Fruit fly (Drosophila melanogaster) whole organism, wandering third instar larva: ENCODE data around the gene eIF1.

Experiments
- Abd-B ChIP-seq: fragments of >200 bp; optimal IDR thresholded peaks from 2 replicates; lab custom pipeline; 2017; ENCODE audit warnings: missing biosample characterization, missing genetic modification characterization
- CG32264 ChIP-seq: fragments of 200-800 bp; sonication (Bioruptor generic); optimal IDR thresholded peaks from 2 replicates; lab custom pipeline; 2016; ENCODE audit warnings: missing biosample characterization, missing genetic modification characterization
- CG9705 ChIP-seq: fragments of 200-800 bp; sonication (Bioruptor generic); optimal IDR thresholded peaks from 2 replicates; lab custom pipeline; 2018; ENCODE audit warnings: missing biosample characterization, mild to moderate bottlenecking, missing genetic modification characterization
- CrebA ChIP-seq: fragments of 200-800 bp; sonication (Bioruptor generic); optimal IDR thresholded peaks from 2 replicates; lab custom pipeline; 2016; ENCODE audit warnings: missing biosample characterization, mild to moderate bottlenecking, missing genetic modification characterization, borderline replicate concordance
- Dfd ChIP-seq: fragments of >200 bp; optimal IDR thresholded peaks from 2 replicates; lab custom pipeline; 2017; ENCODE audit warnings: missing biosample characterization, missing genetic modification characterization
- Dif ChIP-seq: fragments of 200-275, 200-300 bp; sonication (Bioruptor generic); optimal IDR thresholded peaks from 2 replicates; lab custom pipeline; 2018; ENCODE audit warnings: missing biosample characterization, missing genetic modification characterization; ENCODE audit not compliant: partially characterized antibody
- GATAd ChIP-seq: sonication (Bioruptor generic); optimal IDR thresholded peaks from 2 replicates; lab custom pipeline; 2016; ENCODE audit warnings: missing biosample characterization, missing genetic modification characterization
- HLH106 ChIP-seq: fragments of 200-800 bp; optimal IDR thresholded peaks from 3 replicates; lab custom pipeline; 2019; ENCODE audit warnings: missing biosample characterization, mild to moderate bottlenecking, missing genetic modification characterization, moderate library complexity
- Hnf4 ChIP-seq: fragments of 200-800 bp; sonication (Bioruptor generic); optimal IDR thresholded peaks from 2 replicates; lab custom pipeline; 2016; ENCODE audit warnings: missing biosample characterization, mild to moderate bottlenecking, missing genetic modification characterization
- Hr78 ChIP-seq: fragments of >200 bp; optimal IDR thresholded peaks from 2 replicates; lab custom pipeline; 2017; ENCODE audit warnings: missing biosample characterization, missing genetic modification characterization
- Hr83 ChIP-seq: fragments of 200-300 bp; sonication (Bioruptor generic); optimal IDR thresholded peaks from 2 replicates; lab custom pipeline; 2016; ENCODE audit warnings: missing biosample characterization, mild to moderate bottlenecking, missing genetic modification characterization, moderate library complexity; ENCODE audit not compliant: poor library complexity, severe bottlenecking
- Jra ChIP-seq: sonication (Bioruptor generic); optimal IDR thresholded peaks from 2 replicates; lab custom pipeline; 2016; ENCODE audit warnings: missing biosample characterization, missing genetic modification characterization
- Mio ChIP-seq: sonication (Bioruptor generic); optimal IDR thresholded peaks from 2 replicates; lab custom pipeline; 2016; ENCODE audit warnings: missing biosample characterization, missing genetic modification characterization
- Myc ChIP-seq: fragments of >200 bp; optimal IDR thresholded peaks from 2 replicates; lab custom pipeline; 2017
- N ChIP-seq: fragments of >200 bp; optimal IDR thresholded peaks from 2 replicates; lab custom pipeline; 2018; ENCODE audit warnings: missing biosample characterization, missing external identifiers, missing genetic modification characterization
- OdsH ChIP-seq: fragments of 200-800 bp; sonication (Bioruptor generic); optimal IDR thresholded peaks from 2 replicates; lab custom pipeline; 2016; ENCODE audit warnings: missing biosample characterization, mild to moderate bottlenecking, missing genetic modification characterization
- Rel ChIP-seq, 2 experiments: fragments of 200-800 bp; sonication (Bioruptor generic) in 1 of 2; optimal IDR thresholded peaks; 2 replicates in 1 of 2; 3 replicates in 1 of 2; lab custom pipeline; 2016 to 2019; ENCODE audit warnings: mild to moderate bottlenecking in 2 of 2, missing biosample characterization in 2 of 2, missing genetic modification characterization in 2 of 2, moderate library complexity in 1 of 2
- Sp1 ChIP-seq: fragments of 200-800 bp; sonication (Bioruptor generic); optimal IDR thresholded peaks from 3 replicates; lab custom pipeline; 2019; ENCODE audit warnings: missing biosample characterization, mild to moderate bottlenecking, missing genetic modification characterization, moderate library complexity
- Vsx2 ChIP-seq: fragments of 200-300, 225-300 bp; sonication (Bioruptor generic); optimal IDR thresholded peaks from 2 replicates; lab custom pipeline; 2018; ENCODE audit warnings: missing biosample characterization, missing genetic modification characterization; ENCODE audit not compliant: partially characterized antibody
- br ChIP-seq: fragments of 200-800 bp; sonication (Bioruptor generic); optimal IDR thresholded peaks from 2 replicates; lab custom pipeline; 2016; ENCODE audit warnings: missing biosample characterization, missing genetic modification characterization
- brk ChIP-seq: fragments of 200-800 bp; sonication (Bioruptor generic); optimal IDR thresholded peaks from 2 replicates; lab custom pipeline; 2016; ENCODE audit warnings: missing biosample characterization, mild to moderate bottlenecking, missing genetic modification characterization
- dl ChIP-seq, 2 experiments: fragments of 175-275, 200-275 bp in 1 of 2; fragments of 200-275 bp in 1 of 2; sonication (Bioruptor generic); optimal IDR thresholded peaks; lab custom pipeline; 2018; ENCODE audit warnings: mild to moderate bottlenecking in 2 of 2, missing biosample characterization in 2 of 2, missing genetic modification characterization in 2 of 2, moderate library complexity in 2 of 2; ENCODE audit not compliant: partially characterized antibody in 2 of 2, insufficient read depth in 1 of 2
- dmrt93B ChIP-seq: fragments of 200-800 bp; sonication (Bioruptor generic); optimal IDR thresholded peaks from 2 replicates; lab custom pipeline; 2018; ENCODE audit warnings: missing biosample characterization, mild to moderate bottlenecking, missing genetic modification characterization
- dsf ChIP-seq: sonication (Bioruptor generic); optimal IDR thresholded peaks from 2 replicates; lab custom pipeline; 2016; ENCODE audit warnings: missing biosample characterization, missing genetic modification characterization, borderline replicate concordance
- ey ChIP-seq: fragments of 200-800 bp; sonication (Bioruptor generic); optimal IDR thresholded peaks from 2 replicates; lab custom pipeline; 2016; ENCODE audit warnings: missing biosample characterization, missing genetic modification characterization
- foxo ChIP-seq, 2 experiments: fragments of 200-800 bp; sonication (Bioruptor generic); optimal IDR thresholded peaks; 2 replicates in 1 of 2; 3 replicates in 1 of 2; lab custom pipeline; 2016 to 2017; ENCODE audit warnings: missing biosample characterization in 2 of 2, missing genetic modification characterization in 2 of 2
- fru ChIP-seq: fragments of 200-800 bp; sonication (Bioruptor generic); optimal IDR thresholded peaks from 3 replicates; lab custom pipeline; 2016; ENCODE audit warnings: missing biosample characterization, mild to moderate bottlenecking, missing genetic modification characterization
- h ChIP-seq: fragments of 200-800 bp; sonication (Bioruptor generic); optimal IDR thresholded peaks from 3 replicates; lab custom pipeline; 2016; ENCODE audit warnings: missing biosample characterization, mild to moderate bottlenecking, missing genetic modification characterization
- jim ChIP-seq: fragments of 175-275, 200-325 bp; sonication (Bioruptor generic); optimal IDR thresholded peaks from 2 replicates; lab custom pipeline; 2016; ENCODE audit warnings: missing biosample characterization, mild to moderate bottlenecking, missing genetic modification characterization
- lola ChIP-seq: fragments of >200 bp; optimal IDR thresholded peaks from 2 replicates; lab custom pipeline; 2017; ENCODE audit warnings: missing biosample characterization, missing genetic modification characterization
- pan ChIP-seq: fragments of >200 bp; optimal IDR thresholded peaks from 2 replicates; lab custom pipeline; 2017
- psq ChIP-seq: fragments of 200-800 bp; sonication (Bioruptor generic); optimal IDR thresholded peaks from 3 replicates; lab custom pipeline; 2017; ENCODE audit warnings: missing biosample characterization, mild to moderate bottlenecking, missing genetic modification characterization, moderate library complexity
- rgr ChIP-seq: fragments of 200-800 bp; sonication (Bioruptor generic); optimal IDR thresholded peaks from 3 replicates; lab custom pipeline; 2016; ENCODE audit warnings: missing biosample characterization, mild to moderate bottlenecking, missing genetic modification characterization
- sage ChIP-seq: fragments of 200-800 bp; sonication (Bioruptor generic); optimal IDR thresholded peaks from 2 replicates; lab custom pipeline; 2016; ENCODE audit warnings: missing biosample characterization, mild to moderate bottlenecking, missing genetic modification characterization
- sv ChIP-seq: fragments of 200-800 bp; sonication (Bioruptor generic); optimal IDR thresholded peaks from 3 replicates; lab custom pipeline; 2016; ENCODE audit warnings: missing biosample characterization, missing genetic modification characterization
- tai ChIP-seq: sonication (Bioruptor generic); optimal IDR thresholded peaks from 2 replicates; lab custom pipeline; 2016; ENCODE audit warnings: missing biosample characterization, missing genetic modification characterization
- usp ChIP-seq: fragments of >200 bp; optimal IDR thresholded peaks from 2 replicates; lab custom pipeline; 2017; ENCODE audit warnings: missing biosample characterization, missing genetic modification characterization
- woc ChIP-seq: sonication (Bioruptor generic); optimal IDR thresholded peaks from 2 replicates; lab custom pipeline; 2016; ENCODE audit warnings: missing biosample characterization, mild to moderate bottlenecking, missing genetic modification characterization

eIF1 gene

dm6 chr3L:3257690-3258089 lies 34.5 kb downstream of the eIF1 start, which contains the start of gene ckd:
Gene ckd (plus strand): TSS chr3L:3257878.
- TF ChIP-seq woc (GFP tag; lab: Kevin White, UChicago) (no peak), sv (GFP tag; lab: Kevin White, UChicago) (no peak), Hnf4 (no peak), Dif (GFP tag; lab: Kevin White, UChicago) (peak; percentile 71), OdsH (peak; percentile 32), usp (GFP tag; lab: Kevin White, UChicago) (no peak), Vsx2 (peak; percentile 38), fru (peak; percentile 1), CG32264 (GFP tag; lab: Kevin White, UChicago) (no peak), Sp1 (GFP tag; lab: Kevin White, UChicago) (peak; percentile 14), Abd-B (no peak), tai (no peak), CrebA (GFP tag; lab: Kevin White, UChicago) (peak; percentile 5), pan (no peak), dl (GFP tag; optimal IDR thresholded peaks at IDR 0.05; lab: Kevin White, UChicago; ENCODE audit: insufficient read depth in 1 of 2, partially characterized antibody in 2 of 2) (peak; percentile 59 to 66), dsf (no peak)

- peak; percentile 15 for TF ChIP-seq sage (GFP tag; lab: Kevin White, UChicago)
- TF ChIP-seq Abd-B: no peak
- TF ChIP-seq CG9705 (GFP tag; lab: Kevin White, UChicago): peak; percentile 21
- TF ChIP-seq dl (GFP tag; optimal IDR thresholded peaks at IDR 0.05; lab: Kevin White, UChicago; ENCODE audit: insufficient read depth in 1 of 2, partially characterized antibody in 2 of 2): no peak
- TF ChIP-seq rgr (GFP tag; lab: Kevin White, UChicago): peak; percentile 65
- peak; percentile 71 for TF ChIP-seq br (GFP tag; lab: Kevin White, UChicago)
- TF ChIP-seq OdsH: peak; percentile 67
- TF ChIP-seq Hr83: no peak
- TF ChIP-seq brk (GFP tag; lab: Kevin White, UChicago): no peak
- TF ChIP-seq ey (GFP tag; lab: Kevin White, UChicago): peak; percentile 68
- no peak for TF ChIP-seq lola (GFP tag; lab: Kevin White, UChicago)
- no peak for TF ChIP-seq tai
- no peak for TF ChIP-seq N (GFP tag; lab: Kevin White, UChicago)
- no peak for TF ChIP-seq dsf
- TF ChIP-seq pan: no peak
- no peak for TF ChIP-seq usp (GFP tag; lab: Kevin White, UChicago)
- no peak for TF ChIP-seq sv (GFP tag; lab: Kevin White, UChicago)
- no peak for TF ChIP-seq Myc (lab: Kevin White, UChicago)
- TF ChIP-seq Dif (GFP tag; lab: Kevin White, UChicago): no peak
- TF ChIP-seq CrebA (GFP tag; lab: Kevin White, UChicago): no peak
- peak; percentile 81 for TF ChIP-seq h (GFP tag; lab: Kevin White, UChicago)
- peak; percentile 67 for TF ChIP-seq Sp1 (GFP tag; lab: Kevin White, UChicago)
- TF ChIP-seq Rel (GFP tag; optimal IDR thresholded peaks at IDR 0.05; lab: Kevin White, UChicago): no peak
- no peak for TF ChIP-seq Rel (tag; optimal IDR thresholded peaks at IDR 0.05; lab: Kevin White, UChicago)
- no peak for TF ChIP-seq Jra (GFP tag; lab: Kevin White, UChicago)
- peak; percentile 81 for TF ChIP-seq HLH106
- no peak for TF ChIP-seq GATAd (GFP tag; lab: Kevin White, UChicago)
- TF ChIP-seq Dfd (GFP tag; lab: Kevin White, UChicago): no peak
- peak; percentile 51 for TF ChIP-seq psq (GFP tag; lab: Kevin White, UChicago)
- TF ChIP-seq Mio (GFP tag; lab: Kevin White, UChicago): no peak
- peak in 1 of 2 experiments; percentile 75 for TF ChIP-seq foxo (GFP tag; optimal IDR thresholded peaks at IDR 0.05; lab: Kevin White, UChicago)
- TF ChIP-seq Hr78 (GFP tag; lab: Kevin White, UChicago): no peak
- TF ChIP-seq CG32264 (GFP tag; lab: Kevin White, UChicago): peak; percentile 8
- TF ChIP-seq jim (GFP tag; lab: Kevin White, UChicago): no peak
- TF ChIP-seq fru: peak; percentile 56
- TF ChIP-seq woc (GFP tag; lab: Kevin White, UChicago): peak; percentile 30
- peak; percentile 57 for TF ChIP-seq Hnf4
- TF ChIP-seq Vsx2: no peak
- peak; percentile 24 for TF ChIP-seq dmrt93B (GFP tag; lab: Kevin White, UChicago)
- TF ChIP-seq, all 38 proteins: peak for 16
Measured at dm6 chr3L:3259703-3260102, 36.6 kb downstream of the eIF1 start.
